Fruit fly (Drosophila melanogaster): ENCODE measurements around the gene sol.
A peak's percentile ranks its signal among the peaks of the same experiment; 100 is the strongest.

sol gene

dm6 chrX:21338153-21338552 is 11.9 kb upstream of the sol start:
- TF ChIP-seq cic (GFP tag; optimal IDR thresholded peaks at IDR 0.05), result no peak
- peak; percentile 18 for TF ChIP-seq ovo (GFP tag; optimal IDR thresholded peaks at IDR 0.05)

- TF ChIP-seq CG7045 (GFP tag; optimal IDR thresholded peaks at IDR 0.05), result peak; percentile 60
- peak; percentile 82 for TF ChIP-seq CG7101 (tag; optimal IDR thresholded peaks at IDR 0.05)
- peak; percentile 96 for TF ChIP-seq CG14711 (tag; optimal IDR thresholded peaks at IDR 0.05)
- TF ChIP-seq Hr96 (GFP tag; optimal IDR thresholded peaks at IDR 0.05), result peak; percentile 87
- peak; percentile 87 for TF ChIP-seq bab1 (GFP tag; optimal IDR thresholded peaks at IDR 0.05)
- TF ChIP-seq Crg-1 (GFP tag; optimal IDR thresholded peaks at IDR 0.05), result peak; percentile 70
- TF ChIP-seq CG33017 (tag; optimal IDR thresholded peaks at IDR 0.05), result peak; percentile 49
- no peak for TF ChIP-seq kay (GFP tag; ENCODE audit: borderline replicate concordance)
- TF ChIP-seq ovo (GFP tag; optimal IDR thresholded peaks at IDR 0.05), result peak; percentile 87
- no peak for TF ChIP-seq cnc (optimal IDR thresholded peaks at IDR 0.05)
- TF ChIP-seq CG1620 (GFP tag; optimal IDR thresholded peaks at IDR 0.05), result peak; percentile 85
- TF ChIP-seq tj (GFP tag; optimal IDR thresholded peaks at IDR 0.05), result peak; percentile 77
- TF ChIP-seq pad (GFP tag; optimal IDR thresholded peaks at IDR 0.05), result peak; percentile 74
- TF ChIP-seq CG12768 (GFP tag; optimal IDR thresholded peaks at IDR 0.05), result peak; percentile 58
- TF ChIP-seq Clk (GFP tag; optimal IDR thresholded peaks at IDR 0.05), result peak; percentile 48
- peak; percentile 58 for TF ChIP-seq cic (GFP tag; optimal IDR thresholded peaks at IDR 0.05)
- TF ChIP-seq toe (GFP tag; optimal IDR thresholded peaks at IDR 0.05), result peak; percentile 67
- TF ChIP-seq CG11617 (GFP tag; optimal IDR thresholded peaks at IDR 0.05), result peak; percentile 85
- TF ChIP-seq Mnt (GFP tag; optimal IDR thresholded peaks at IDR 0.05), result peak; percentile 88
- peak; percentile 65 for TF ChIP-seq CG5204 (GFP tag; optimal IDR thresholded peaks at IDR 0.05)
Observed at dm6 chrX:21339476-21339931, 10.6 kb upstream of the sol start, which contains the start of the genes tty and fliI. Gene tty, minus strand, starts transcription at chrX:21339676. Gene fliI, plus strand, starts transcription at chrX:21339741.

DNA sequence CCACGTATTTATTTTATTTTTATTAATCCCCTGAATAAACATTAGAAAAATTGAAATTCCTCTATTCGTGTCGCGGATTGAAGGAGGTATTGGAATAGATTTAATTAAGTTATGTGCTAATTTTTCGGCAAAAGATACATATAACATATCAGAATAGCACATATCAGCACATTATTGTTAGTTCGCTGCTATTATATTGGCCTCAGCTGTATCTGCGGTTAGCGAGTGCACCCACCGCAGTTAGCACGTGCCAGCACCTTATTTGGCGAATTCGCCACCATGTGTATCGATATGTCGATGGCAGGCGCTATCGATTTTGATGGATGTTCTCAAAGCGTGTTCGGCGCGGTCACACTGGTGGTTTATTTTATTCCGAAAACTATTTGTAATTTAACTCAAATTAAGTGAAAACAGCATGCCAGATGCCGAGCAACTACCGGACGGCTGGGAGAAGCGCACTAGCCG is 5.0 kb upstream of the sol start, which contains the start of gene dod:
dod (plus strand) TSS at position 323 of the 465 bp plus-strand sequence.
- peak; percentile 35 for TF ChIP-seq pad (GFP tag; optimal IDR thresholded peaks at IDR 0.05)
- TF ChIP-seq CG33017 (tag; optimal IDR thresholded peaks at IDR 0.05), result peak; percentile 1
- peak; percentile 2 for TF ChIP-seq toe (GFP tag; optimal IDR thresholded peaks at IDR 0.05)
- TF ChIP-seq tj (GFP tag; optimal IDR thresholded peaks at IDR 0.05), result peak; percentile 45
- TF ChIP-seq bab1 (GFP tag; optimal IDR thresholded peaks at IDR 0.05), result peak; percentile 77
- no peak for TF ChIP-seq cic (GFP tag; optimal IDR thresholded peaks at IDR 0.05)
- TF ChIP-seq CG14711 (tag; optimal IDR thresholded peaks at IDR 0.05), result peak; percentile 41
- TF ChIP-seq ovo (GFP tag; optimal IDR thresholded peaks at IDR 0.05), result no peak
- peak; percentile 94 for TF ChIP-seq Mnt (GFP tag; optimal IDR thresholded peaks at IDR 0.05)
- peak; percentile 4 for TF ChIP-seq CG7045 (GFP tag; optimal IDR thresholded peaks at IDR 0.05)
- peak; percentile 58 for TF ChIP-seq CG1620 (GFP tag; optimal IDR thresholded peaks at IDR 0.05)
- no peak for TF ChIP-seq CG5204 (GFP tag; optimal IDR thresholded peaks at IDR 0.05)
- TF ChIP-seq CG7101 (tag; optimal IDR thresholded peaks at IDR 0.05), result peak; percentile 56
- TF ChIP-seq CG12768 (GFP tag; optimal IDR thresholded peaks at IDR 0.05), result no peak
- TF ChIP-seq Hr96 (GFP tag; optimal IDR thresholded peaks at IDR 0.05), result no peak
- TF ChIP-seq Crg-1 (GFP tag; optimal IDR thresholded peaks at IDR 0.05), result no peak
- peak; percentile 40 for TF ChIP-seq CG11617 (GFP tag; optimal IDR thresholded peaks at IDR 0.05)
- TF ChIP-seq cnc (optimal IDR thresholded peaks at IDR 0.05), result no peak

- TF ChIP-seq pad (GFP tag; optimal IDR thresholded peaks at IDR 0.05), result no peak
- TF ChIP-seq CG7101 (tag; optimal IDR thresholded peaks at IDR 0.05), result no peak
- no peak for TF ChIP-seq bab1 (GFP tag; optimal IDR thresholded peaks at IDR 0.05)
- TF ChIP-seq CG7045 (GFP tag; optimal IDR thresholded peaks at IDR 0.05), result no peak
- TF ChIP-seq Crg-1 (GFP tag; optimal IDR thresholded peaks at IDR 0.05), result no peak
- no peak for TF ChIP-seq CG14711 (tag; optimal IDR thresholded peaks at IDR 0.05)
Observed at dm6 chrX:21351210-21351824, 1.2 kb downstream of the sol start.

DNA sequence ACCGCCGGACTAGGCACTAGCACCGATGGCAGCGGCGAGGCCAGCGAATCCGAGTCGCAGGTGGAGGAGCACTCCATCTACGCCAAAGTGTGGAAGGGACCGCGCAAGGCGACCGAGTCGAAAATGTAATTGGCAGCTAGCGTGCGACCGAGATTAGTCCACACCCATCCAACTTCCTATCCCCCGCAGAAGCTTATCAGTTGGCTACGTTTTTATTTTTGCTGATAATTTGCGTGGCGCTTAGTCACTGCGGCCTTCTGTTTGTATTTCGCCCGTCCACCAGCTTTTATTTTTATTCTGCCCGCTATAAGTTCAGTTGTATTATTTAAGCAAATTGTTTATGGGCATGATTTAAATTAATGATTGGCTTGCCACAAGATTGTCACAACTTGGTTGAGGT is 3.5 kb downstream of the sol start:
- TF ChIP-seq Clk (GFP tag; optimal IDR thresholded peaks at IDR 0.05) (no peak), toe (GFP tag; optimal IDR thresholded peaks at IDR 0.05) (no peak), CG5204 (GFP tag; optimal IDR thresholded peaks at IDR 0.05) (no peak), cic (GFP tag; optimal IDR thresholded peaks at IDR 0.05) (peak; percentile 69), CG7045 (GFP tag; optimal IDR thresholded peaks at IDR 0.05) (no peak), Hr96 (GFP tag; optimal IDR thresholded peaks at IDR 0.05) (no peak), CG14711 (tag; optimal IDR thresholded peaks at IDR 0.05) (no peak)

- TF ChIP-seq Mnt (GFP tag; optimal IDR thresholded peaks at IDR 0.05) (peak; percentile 39), CG14711 (tag; optimal IDR thresholded peaks at IDR 0.05) (peak; percentile 3), CG11617 (GFP tag; optimal IDR thresholded peaks at IDR 0.05) (peak; percentile 45), Hr96 (GFP tag; optimal IDR thresholded peaks at IDR 0.05) (no peak), cic (GFP tag; optimal IDR thresholded peaks at IDR 0.05) (no peak), bab1 (GFP tag; optimal IDR thresholded peaks at IDR 0.05) (no peak), CG1620 (GFP tag; optimal IDR thresholded peaks at IDR 0.05) (peak; percentile 0), cnc (optimal IDR thresholded peaks at IDR 0.05) (no peak)
Observed at dm6 chrX:21357810-21358671, 8.0 kb downstream of the sol start, which contains the start of gene Septin1. Gene Septin1, plus strand, starts transcription at chrX:21358286.
